Fruit fly (Drosophila melanogaster) Kc167 (cell line): ENCODE results near the gene CG6462.

ENCODE experiments used
- Myc ChIP-seq: fragments of >200 bp; optimal IDR thresholded peaks from 2 replicates; lab custom pipeline; 2017; ENCODE audit warnings: missing external identifiers
- Sin3A ChIP-seq: fragments of >200 bp; optimal IDR thresholded peaks from 2 replicates; lab custom pipeline; 2018; ENCODE audit warnings: missing external identifiers
- h ChIP-seq: fragments of >200 bp; optimal IDR thresholded peaks from 3 replicates; lab custom pipeline; 2018; ENCODE audit warnings: missing external identifiers
- insv ChIP-seq: fragments of >200 bp; optimal IDR thresholded peaks from 3 replicates; lab custom pipeline; 2018; ENCODE audit warnings: missing external identifiers
- psq ChIP-seq: fragments of >200 bp; optimal IDR thresholded peaks from 2 replicates; lab custom pipeline; 2017; ENCODE audit warnings: missing external identifiers
- ttk ChIP-seq: sonication (Bioruptor generic); optimal IDR thresholded peaks from 2 replicates; lab custom pipeline; 2017; ENCODE audit warnings: missing external identifiers

CG6462 gene

dm6 chr3L:6036811-6037210 is at the start of gene CG6462:
Gene CG6462 (plus strand): TSS chr3L:6037111.
- TF ChIP-seq Sin3A (lab: Kevin White, UChicago) (no peak), h (lab: Kevin White, UChicago) (no peak), insv (lab: Kevin White, UChicago) (no peak), Myc (no peak), ttk (lab: Kevin White, UChicago) (no peak)

- TF ChIP-seq Myc = no peak
Observed at dm6 chr3L:5987637-5988036, 49.3 kb upstream of the CG6462 start.

- TF ChIP-seq insv (lab: Kevin White, UChicago) (no peak), ttk (lab: Kevin White, UChicago) (no peak), psq (lab: Kevin White, UChicago) (no peak), Sin3A (lab: Kevin White, UChicago) (no peak), h (lab: Kevin White, UChicago) (no peak), Myc (no peak)
Observed at dm6 chr3L:5988675-5989074, 48.2 kb upstream of the CG6462 start.

dm6 chr3L:5989391-5990156 is 47.3 kb upstream of the CG6462 start:
- no peak for TF ChIP-seq Sin3A (lab: Kevin White, UChicago)
- TF ChIP-seq insv (lab: Kevin White, UChicago) = no peak
- TF ChIP-seq psq (lab: Kevin White, UChicago) = no peak
- no peak for TF ChIP-seq h (lab: Kevin White, UChicago)
- no peak for TF ChIP-seq ttk (lab: Kevin White, UChicago)
- TF ChIP-seq Myc = no peak

dm6 chr3L:5992249-5992648 is 44.7 kb upstream of the CG6462 start:
- TF ChIP-seq psq (lab: Kevin White, UChicago) = no peak
- TF ChIP-seq Sin3A (lab: Kevin White, UChicago) = no peak
- no peak for TF ChIP-seq ttk (lab: Kevin White, UChicago)
- TF ChIP-seq h (lab: Kevin White, UChicago) = no peak
- TF ChIP-seq Myc = no peak
- TF ChIP-seq insv (lab: Kevin White, UChicago) = no peak

dm6 chr3L:5992916-5993315 is 44.0 kb upstream of the CG6462 start:
- TF ChIP-seq insv (lab: Kevin White, UChicago) = no peak
- no peak for TF ChIP-seq Myc
- TF ChIP-seq h (lab: Kevin White, UChicago) = no peak
- TF ChIP-seq ttk (lab: Kevin White, UChicago) = no peak

dm6 chr3L:5993701-5994499 is 43.0 kb upstream of the CG6462 start:
- TF ChIP-seq ttk (lab: Kevin White, UChicago) (no peak), Myc (no peak), insv (lab: Kevin White, UChicago) (no peak), psq (lab: Kevin White, UChicago) (no peak), Sin3A (lab: Kevin White, UChicago) (no peak), h (lab: Kevin White, UChicago) (no peak)

- TF ChIP-seq Sin3A (lab: Kevin White, UChicago) (no peak), Myc (no peak), psq (lab: Kevin White, UChicago) (no peak), insv (lab: Kevin White, UChicago) (no peak), ttk (lab: Kevin White, UChicago) (no peak)
Observed at dm6 chr3L:5996520-5996919, 40.4 kb upstream of the CG6462 start.

dm6 chr3L:5996936-5997335 is 40.0 kb upstream of the CG6462 start, which contains the start of gene PVRAP:
Gene PVRAP (plus strand): TSS chr3L:5997208.
- no peak for TF ChIP-seq insv (lab: Kevin White, UChicago)
- no peak for TF ChIP-seq Sin3A (lab: Kevin White, UChicago)
- TF ChIP-seq psq (lab: Kevin White, UChicago) = no peak
- no peak for TF ChIP-seq Myc
- TF ChIP-seq h (lab: Kevin White, UChicago) = no peak

- TF ChIP-seq ttk (lab: Kevin White, UChicago) (no peak), psq (lab: Kevin White, UChicago) (no peak), insv (lab: Kevin White, UChicago) (no peak), Myc (no peak), h (lab: Kevin White, UChicago) (no peak), Sin3A (lab: Kevin White, UChicago) (no peak)
Observed at dm6 chr3L:5999888-6000287, 37.0 kb upstream of the CG6462 start.

dm6 chr3L:6000938-6001337 is 36.0 kb upstream of the CG6462 start:
- no peak for TF ChIP-seq Myc
- TF ChIP-seq Sin3A (lab: Kevin White, UChicago) = no peak
- TF ChIP-seq ttk (lab: Kevin White, UChicago) = no peak
- TF ChIP-seq insv (lab: Kevin White, UChicago) = no peak
- TF ChIP-seq h (lab: Kevin White, UChicago) = no peak
- TF ChIP-seq psq (lab: Kevin White, UChicago) = no peak

- no peak for TF ChIP-seq Sin3A (lab: Kevin White, UChicago)
- TF ChIP-seq h (lab: Kevin White, UChicago) = no peak
- no peak for TF ChIP-seq insv (lab: Kevin White, UChicago)
- no peak for TF ChIP-seq ttk (lab: Kevin White, UChicago)
- TF ChIP-seq psq (lab: Kevin White, UChicago) = no peak
Observed at dm6 chr3L:6010921-6011320, 26.0 kb upstream of the CG6462 start, which contains the start of gene alphaKap4. Gene alphaKap4 (minus strand): TSS chr3L:6011021.
